Worm (Caenorhabditis elegans) whole organism, early embryonic: ENCODE measurements around the gene hsd-2.
A peak's percentile ranks its signal among the peaks of the same experiment; 100 is the strongest.

Experiments
- B0310.2 ChIP-seq: sonication (generic microtip); optimal IDR thresholded peaks from 2 replicates; lab custom pipeline; 2016; ENCODE audit warnings: mild to moderate bottlenecking, missing genetic modification characterization, missing compliant biosample characterization
- F13C5.2 ChIP-seq: sonication (generic microtip); optimal IDR thresholded peaks from 2 replicates; lab custom pipeline; 2017; ENCODE audit warnings: mild to moderate bottlenecking, missing genetic modification characterization, inconsistent platforms, missing compliant biosample characterization
- aly-1 ChIP-seq: sonication (generic microtip); optimal IDR thresholded peaks from 2 replicates; lab custom pipeline; 2016; ENCODE audit warnings: missing genetic modification characterization, missing compliant biosample characterization
- ama-1 ChIP-seq: fragments of 150-350 bp; optimal IDR thresholded peaks from 2 replicates; lab custom pipeline; 2014
- ceh-13 ChIP-seq: fragments of 200-800 bp; sonication (Bioruptor generic); optimal IDR thresholded peaks from 2 replicates; lab custom pipeline; 2018; ENCODE audit warnings: mild to moderate bottlenecking, missing genetic modification characterization, missing compliant biosample characterization
- ceh-36 ChIP-seq: sonication (generic microtip); optimal IDR thresholded peaks from 2 replicates; lab custom pipeline; 2016; ENCODE audit warnings: missing genetic modification characterization, inconsistent platforms, missing compliant biosample characterization
- ets-7 ChIP-seq: sonication (generic microtip); optimal IDR thresholded peaks from 2 replicates; lab custom pipeline; 2016; ENCODE audit warnings: missing genotype, missing genetic modification characterization, missing compliant biosample characterization
- flt-1 ChIP-seq: fragments of 200-800 bp; sonication (Bioruptor generic); IDR thresholded peaks from 2 replicates; pipeline ENCODE4 v1.3.6; 2022; ENCODE audit warnings: missing genetic modification characterization, missing compliant biosample characterization
- hmbx-1 ChIP-seq: sonication (generic microtip); optimal IDR thresholded peaks from 2 replicates; lab custom pipeline; 2016; ENCODE audit warnings: mild to moderate bottlenecking, missing genetic modification characterization, missing compliant biosample characterization
- hmg-4 ChIP-seq: fragments of 200-800 bp; sonication (Bioruptor generic); optimal IDR thresholded peaks from 2 replicates; lab custom pipeline; 2018; ENCODE audit warnings: mild to moderate bottlenecking, missing genetic modification characterization, missing compliant biosample characterization
- hnd-1 ChIP-seq: sonication (generic microtip); optimal IDR thresholded peaks from 2 replicates; lab custom pipeline; 2016; ENCODE audit warnings: missing genetic modification characterization, missing compliant biosample characterization
- pes-1 ChIP-seq: fragments of 200-800 bp; sonication (Bioruptor generic); IDR thresholded peaks from 2 replicates; pipeline ENCODE4 v1.3.6; 2022; ENCODE audit warnings: missing genetic modification reagents, missing genetic modification characterization, missing compliant biosample characterization
- scrt-1 ChIP-seq: fragments of 200-800 bp; sonication (Bioruptor generic); IDR thresholded peaks from 2 replicates; pipeline ENCODE4 v1.3.6; 2022; ENCODE audit warnings: missing genetic modification characterization, missing compliant biosample characterization
- sea-1 ChIP-seq: fragments of 200-800 bp; sonication (Bioruptor generic); conservative IDR thresholded peaks from 2 replicates; pipeline ENCODE4 v1.3.6; 2022; ENCODE audit warnings: missing genetic modification characterization, missing compliant biosample characterization
- tbx-11 ChIP-seq: fragments of 200-800 bp; sonication (Bioruptor generic); IDR thresholded peaks from 2 replicates; pipeline ENCODE4 v1.3.6; 2022; ENCODE audit warnings: missing genetic modification characterization, missing compliant biosample characterization
- tbx-37 ChIP-seq: fragments of 200-800 bp; sonication (Bioruptor generic); conservative IDR thresholded peaks from 2 replicates; pipeline ENCODE4 v1.3.6; 2022; ENCODE audit warnings: missing genetic modification reagents, missing genetic modification characterization, missing compliant biosample characterization
- tra-4 ChIP-seq: sonication (generic microtip); optimal IDR thresholded peaks from 2 replicates; lab custom pipeline; 2017; ENCODE audit warnings: missing genetic modification characterization, missing compliant biosample characterization

Gene hsd-2

DNA sequence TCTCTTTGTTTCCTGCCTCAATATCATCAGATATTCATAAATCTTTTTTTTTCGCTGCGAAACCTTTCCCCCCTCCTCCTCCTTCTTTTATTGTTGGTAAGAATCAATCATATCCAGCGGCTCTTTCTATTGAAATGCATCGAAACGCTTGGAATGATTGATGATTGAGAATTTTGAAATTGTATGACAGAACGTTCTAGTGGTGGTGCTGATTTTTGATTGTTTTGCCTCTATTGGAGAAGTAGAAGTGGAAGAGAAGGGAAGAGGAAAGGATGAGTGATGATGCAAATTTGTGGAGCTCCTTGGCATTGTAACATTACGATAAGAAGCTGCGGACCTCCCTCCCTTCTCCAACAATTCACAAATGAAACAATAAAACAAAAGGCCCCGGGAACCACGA, 39.4 kb upstream of the hsd-2 start:
- no peak for TF ChIP-seq ceh-36 (tag; lab: Kevin White, UChicago)

DNA sequence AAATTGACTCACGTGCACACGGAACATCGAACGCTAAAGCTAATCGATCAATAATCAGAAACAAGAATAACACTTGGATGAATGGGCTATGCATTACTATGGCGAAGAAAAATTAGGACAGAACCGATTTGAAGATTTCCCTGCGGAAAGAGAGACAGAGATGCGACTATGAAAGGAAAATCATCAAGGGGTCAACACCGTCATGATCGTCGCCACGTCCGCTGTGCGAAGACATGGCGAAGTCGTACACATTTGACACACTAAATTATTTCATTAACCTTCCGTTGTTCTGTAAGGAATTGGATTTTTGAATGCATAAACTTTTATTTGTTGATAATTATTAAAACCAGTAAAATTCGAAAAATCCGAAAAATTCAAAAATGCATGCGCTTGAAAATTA, 35.8 kb upstream of the hsd-2 start, which contains the start of gene M03F4.6:
Gene M03F4.6, minus strand, starts transcription at position 101 of the 400 bp plus-strand sequence.
- TF ChIP-seq sea-1 (GFP tag; lab: Robert Waterston, UW), result 0 out of 2 replicates have a peak, but pooled peaks have one; percentile 68
- TF ChIP-seq hmg-4, result no peak
- TF ChIP-seq ama-1, result peak; percentile 39

DNA sequence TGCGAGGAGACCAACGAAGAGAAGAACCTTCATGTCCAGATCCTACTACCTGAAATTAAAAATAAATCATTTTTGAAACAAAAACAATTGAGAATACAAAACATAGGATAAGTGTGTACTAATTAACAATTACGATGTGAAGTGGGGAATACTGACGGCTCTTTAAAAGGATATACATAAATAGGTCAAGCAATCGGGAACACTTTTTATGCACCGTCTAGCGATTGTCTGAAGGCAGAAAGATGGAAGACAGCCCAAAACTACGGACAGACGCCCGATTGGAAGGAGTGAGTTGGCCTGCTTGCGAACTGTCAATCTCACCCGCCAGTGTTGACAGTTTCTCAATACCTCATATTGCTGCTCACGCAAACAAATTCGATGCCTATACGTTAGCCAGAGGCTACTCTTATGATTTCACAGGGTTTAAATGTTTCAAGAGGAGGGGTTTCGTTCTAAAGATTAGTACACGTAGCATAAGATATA, 34.1 kb upstream of the hsd-2 start, which contains the start of gene calu-1:
Gene calu-1, minus strand, starts transcription at position 51 of the 483 bp plus-strand sequence.
- TF ChIP-seq hmbx-1 (tag; lab: Kevin White, UChicago), result no peak
- no peak for TF ChIP-seq tbx-37
- TF ChIP-seq aly-1 (tag; lab: Kevin White, UChicago), result no peak
- TF ChIP-seq flt-1, result no peak
- TF ChIP-seq sea-1 (GFP tag; lab: Robert Waterston, UW), result no peak
- no peak for TF ChIP-seq scrt-1 (GFP tag; lab: Robert Waterston, UW)
- no peak for TF ChIP-seq ceh-13
- TF ChIP-seq pes-1 (GFP tag; lab: Robert Waterston, UW), result no peak
- no peak for TF ChIP-seq ama-1
- TF ChIP-seq tbx-11 (GFP tag; lab: Robert Waterston, UW), result no peak
- TF ChIP-seq ceh-36 (tag; lab: Kevin White, UChicago), result no peak
- TF ChIP-seq tra-4 (tag; lab: Kevin White, UChicago), result no peak
- TF ChIP-seq hnd-1 (tag; lab: Kevin White, UChicago), result no peak
- TF ChIP-seq ets-7 (tag; lab: Kevin White, UChicago), result no peak

- no peak for TF ChIP-seq tra-4 (tag; lab: Kevin White, UChicago)
- TF ChIP-seq hnd-1 (tag; lab: Kevin White, UChicago), result no peak
- no peak for TF ChIP-seq pes-1 (GFP tag; lab: Robert Waterston, UW)
- TF ChIP-seq scrt-1 (GFP tag; lab: Robert Waterston, UW), result no peak
- TF ChIP-seq flt-1, result no peak
- peak; percentile 78 for TF ChIP-seq aly-1 (tag; lab: Kevin White, UChicago)
- no peak for TF ChIP-seq ceh-13
- TF ChIP-seq sea-1 (GFP tag; lab: Robert Waterston, UW), result no peak
- TF ChIP-seq B0310.2 (tag; lab: Kevin White, UChicago), result no peak
- TF ChIP-seq ets-7 (tag; lab: Kevin White, UChicago), result no peak
- no peak for TF ChIP-seq ama-1
- TF ChIP-seq F13C5.2 (tag; lab: Kevin White, UChicago), result no peak
- no peak for TF ChIP-seq hmbx-1 (tag; lab: Kevin White, UChicago)
- TF ChIP-seq tbx-11 (GFP tag; lab: Robert Waterston, UW), result no peak
- no peak for TF ChIP-seq ceh-36 (tag; lab: Kevin White, UChicago)
- peak; percentile 69 for TF ChIP-seq hmg-4
- TF ChIP-seq tbx-37, result peak; percentile 46
These were observed 33.6 kb upstream of the hsd-2 start for ce11 chrX:4971427-4971826.

- TF ChIP-seq hmbx-1 (tag; lab: Kevin White, UChicago) (no peak), sea-1 (GFP tag; lab: Robert Waterston, UW) (no peak), aly-1 (tag; lab: Kevin White, UChicago) (no peak), ceh-36 (tag; lab: Kevin White, UChicago) (no peak)
These were observed 32.9 kb upstream of the hsd-2 start for ce11 chrX:4972039-4972581.

DNA sequence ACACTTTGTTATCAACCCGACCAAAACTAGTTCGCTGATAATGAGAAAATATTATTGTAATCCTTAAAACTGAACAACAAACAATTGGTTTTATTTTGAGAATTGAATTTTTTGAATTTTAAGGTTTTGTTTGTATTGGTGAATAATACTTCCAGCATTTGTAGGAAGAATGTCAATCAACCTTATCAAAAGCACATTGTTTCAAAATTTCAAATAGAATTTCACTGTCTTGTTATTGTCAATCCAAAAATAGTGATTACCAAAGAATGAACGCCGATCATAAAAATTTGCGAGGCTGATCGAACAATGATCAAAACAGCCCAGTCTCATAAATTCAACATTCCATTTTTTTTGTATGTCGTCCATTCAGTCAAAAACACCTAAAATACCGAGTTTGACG, 30.6 kb upstream of the hsd-2 start:
- TF ChIP-seq ets-7 (tag; lab: Kevin White, UChicago), result no peak
- no peak for TF ChIP-seq ama-1
- no peak for TF ChIP-seq B0310.2 (tag; lab: Kevin White, UChicago)
- TF ChIP-seq ceh-13, result no peak
- no peak for TF ChIP-seq aly-1 (tag; lab: Kevin White, UChicago)
- TF ChIP-seq sea-1 (GFP tag; lab: Robert Waterston, UW), result no peak
- TF ChIP-seq hmbx-1 (tag; lab: Kevin White, UChicago), result no peak
- no peak for TF ChIP-seq tbx-11 (GFP tag; lab: Robert Waterston, UW)
- no peak for TF ChIP-seq hnd-1 (tag; lab: Kevin White, UChicago)
- TF ChIP-seq tbx-37, result no peak
- TF ChIP-seq flt-1, result no peak
- no peak for TF ChIP-seq scrt-1 (GFP tag; lab: Robert Waterston, UW)
- TF ChIP-seq F13C5.2 (tag; lab: Kevin White, UChicago), result no peak
- no peak for TF ChIP-seq ceh-36 (tag; lab: Kevin White, UChicago)
- no peak for TF ChIP-seq pes-1 (GFP tag; lab: Robert Waterston, UW)
- TF ChIP-seq hmg-4, result no peak
- TF ChIP-seq tra-4 (tag; lab: Kevin White, UChicago), result no peak

DNA sequence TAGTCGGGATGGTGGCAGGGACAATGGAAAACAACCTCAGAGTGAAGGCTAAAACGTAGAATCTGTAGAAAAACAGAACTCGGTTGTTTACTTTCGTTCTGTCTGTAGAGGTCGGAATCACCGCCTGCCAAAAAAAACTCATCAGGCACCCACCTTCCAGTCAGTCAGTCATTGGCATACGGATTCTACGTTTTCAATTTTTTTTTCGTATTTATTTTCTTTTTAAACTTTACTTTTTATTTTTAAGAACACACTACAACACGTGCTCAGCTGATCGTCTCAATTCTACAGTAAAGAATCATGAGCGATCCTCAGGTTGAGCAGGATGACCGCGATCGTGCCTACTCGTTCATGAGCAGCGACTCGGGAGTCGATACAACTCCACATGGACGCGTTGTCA, 28.5 kb upstream of the hsd-2 start, which contains the start of gene lfi-1:
Gene lfi-1, plus strand, starts transcription at position 301 of the 400 bp plus-strand sequence.
- no peak for TF ChIP-seq ceh-13
- no peak for TF ChIP-seq F13C5.2 (tag; lab: Kevin White, UChicago)
- TF ChIP-seq ceh-36 (tag; lab: Kevin White, UChicago), result no peak
- no peak for TF ChIP-seq hmg-4
- TF ChIP-seq aly-1 (tag; lab: Kevin White, UChicago), result no peak
- no peak for TF ChIP-seq tra-4 (tag; lab: Kevin White, UChicago)
- TF ChIP-seq B0310.2 (tag; lab: Kevin White, UChicago), result no peak

- TF ChIP-seq ceh-13 (no peak), scrt-1 (GFP tag; lab: Robert Waterston, UW) (no peak), F13C5.2 (tag; lab: Kevin White, UChicago) (no peak), aly-1 (tag; lab: Kevin White, UChicago) (no peak), pes-1 (GFP tag; lab: Robert Waterston, UW) (no peak), sea-1 (GFP tag; lab: Robert Waterston, UW) (no peak), ets-7 (tag; lab: Kevin White, UChicago) (no peak), tbx-37 (no peak)
These were observed 26.9 kb upstream of the hsd-2 start for ce11 chrX:4978103-4978502.
